Worm (Caenorhabditis elegans) whole organism, young adult: ENCODE results near the gene F49C12.6.

Experiments
- C17E4.6 ChIP-seq: fragments of 200-800 bp; sonication (Bioruptor generic); IDR thresholded peaks from 2 replicates; pipeline ENCODE4 v1.3.6; 2022; ENCODE audit warnings: missing genetic modification reagents, missing genetic modification characterization, missing compliant biosample characterization
- D2030.7 ChIP-seq: fragments of 200-800 bp; sonication (Bioruptor generic); IDR thresholded peaks from 2 replicates; pipeline ENCODE4 v1.3.6; 2022; ENCODE audit warnings: missing genetic modification reagents, missing genetic modification characterization, missing compliant biosample characterization
- F22D6.2 ChIP-seq: sonication (generic microtip); optimal IDR thresholded peaks from 2 replicates; lab custom pipeline; 2016; ENCODE audit warnings: mild to moderate bottlenecking, missing genetic modification characterization, missing compliant biosample characterization
- F37B4.10 ChIP-seq: fragments of 200-800 bp; sonication (Bioruptor generic); IDR thresholded peaks from 2 replicates; pipeline ENCODE4 v1.3.6; 2022; ENCODE audit warnings: missing genetic modification characterization, missing compliant biosample characterization
- F55B11.4 ChIP-seq: sonication (generic microtip); optimal IDR thresholded peaks from 2 replicates; lab custom pipeline; 2016; ENCODE audit warnings: missing compliant biosample characterization, missing genetic modification characterization, borderline replicate concordance; ENCODE audit not compliant: insufficient read depth
- F57A8.1 ChIP-seq: fragments of 200-800 bp; sonication (Bioruptor generic); optimal IDR thresholded peaks from 2 replicates; lab custom pipeline; 2018; ENCODE audit warnings: mild to moderate bottlenecking, missing genetic modification characterization, moderate library complexity, missing compliant biosample characterization
- Y56A3A.18 ChIP-seq: fragments of 200-800 bp; sonication (Bioruptor generic); IDR thresholded peaks from 2 replicates; pipeline ENCODE4 v1.3.6; 2022; ENCODE audit warnings: missing genetic modification reagents, missing genetic modification characterization, missing compliant biosample characterization
- Y67H2A.10 ChIP-seq: fragments of 200-800 bp; sonication (Bioruptor generic); conservative IDR thresholded peaks from 2 replicates; pipeline ENCODE4 v1.3.6; 2022; ENCODE audit warnings: missing genetic modification reagents, missing genetic modification characterization, missing compliant biosample characterization
- ZK185.1 ChIP-seq: sonication (generic microtip); optimal IDR thresholded peaks from 2 replicates; lab custom pipeline; 2016; ENCODE audit warnings: mild to moderate bottlenecking, missing genetic modification characterization, missing compliant biosample characterization; ENCODE audit not compliant: poor library complexity, severe bottlenecking
- akir-1 ChIP-seq: fragments of 200-800 bp; sonication (Bioruptor generic); optimal IDR thresholded peaks from 2 replicates; lab custom pipeline; 2018; ENCODE audit warnings: mild to moderate bottlenecking, missing genetic modification characterization, moderate library complexity, missing compliant biosample characterization
- attf-5 ChIP-seq: fragments of 200-800 bp; sonication (Bioruptor generic); optimal IDR thresholded peaks from 2 replicates; lab custom pipeline; 2018; ENCODE audit warnings: mild to moderate bottlenecking, missing genetic modification characterization, missing compliant biosample characterization
- attf-6 ChIP-seq: fragments of 200-800 bp; sonication (Bioruptor generic); IDR thresholded peaks from 2 replicates; pipeline ENCODE4 v1.3.6; 2022; ENCODE audit warnings: missing genetic modification reagents, missing genetic modification characterization, missing compliant biosample characterization
- cebp-1 ChIP-seq, 2 experiments: fragments of 200-800 bp in 1 of 2; sonication (Bioruptor generic) in 1 of 2; sonication (generic microtip) in 1 of 2; IDR thresholded peaks in 1 of 2; optimal IDR thresholded peaks in 1 of 2; 2 replicates each; pipeline versions ENCODE4 v1.3.6 to Lab custom; 2017 to 2022; ENCODE audit warnings: missing compliant biosample characterization in 2 of 2, missing genetic modification characterization in 2 of 2, mild to moderate bottlenecking in 1 of 2, missing genetic modification reagents in 1 of 2, moderate library complexity in 1 of 2
- cebp-2 ChIP-seq: fragments of 200-800 bp; sonication (Bioruptor generic); IDR thresholded peaks from 2 replicates; pipeline ENCODE4 v1.3.6; 2022; ENCODE audit warnings: missing genetic modification characterization, missing compliant biosample characterization
- ceh-79 ChIP-seq: sonication (generic microtip); optimal IDR thresholded peaks from 2 replicates; lab custom pipeline; 2017; ENCODE audit warnings: mild to moderate bottlenecking, missing genetic modification characterization, missing compliant biosample characterization
- dox-1 ChIP-seq: fragments of 200-800 bp; sonication (Bioruptor generic); IDR thresholded peaks from 2 replicates; pipeline ENCODE4 v1.3.6; 2022; ENCODE audit warnings: missing genetic modification reagents, missing genetic modification characterization, missing compliant biosample characterization
- efl-1 ChIP-seq: fragments of 150-350 bp; optimal IDR thresholded peaks from 2 replicates; lab custom pipeline; 2014; ENCODE audit warnings: missing biosample characterization, missing genetic modification reagents, missing genetic modification characterization
- egl-44 ChIP-seq: fragments of 200-800 bp; sonication (Bioruptor generic); IDR thresholded peaks from 2 replicates; pipeline ENCODE4 v1.3.6; 2022; ENCODE audit warnings: missing genetic modification reagents, missing genetic modification characterization, missing compliant biosample characterization
- ekl-4 ChIP-seq: fragments of 200-800 bp; sonication (Bioruptor generic); IDR thresholded peaks from 2 replicates; pipeline ENCODE4 v1.3.6; 2022; ENCODE audit warnings: missing genetic modification reagents, missing genetic modification characterization, missing compliant biosample characterization
- fkh-3 ChIP-seq: sonication (generic microtip); optimal IDR thresholded peaks from 2 replicates; lab custom pipeline; 2016; ENCODE audit warnings: mild to moderate bottlenecking, missing genetic modification characterization, missing compliant biosample characterization
- gei-17 ChIP-seq: fragments of 200-800 bp; sonication (Bioruptor generic); optimal IDR thresholded peaks from 2 replicates; lab custom pipeline; 2018; ENCODE audit warnings: mild to moderate bottlenecking, missing genetic modification characterization, missing compliant biosample characterization
- him-1 ChIP-seq: sonication (generic microtip); optimal IDR thresholded peaks from 2 replicates; lab custom pipeline; 2016; ENCODE audit warnings: missing genotype, missing genetic modification reagents, missing genetic modification characterization, missing compliant biosample characterization
- hlh-12 ChIP-seq: sonication (generic microtip); optimal IDR thresholded peaks from 2 replicates; lab custom pipeline; 2016; ENCODE audit warnings: missing genetic modification characterization, missing compliant biosample characterization
- hmg-1.2 ChIP-seq: fragments of 200-800 bp; sonication (Bioruptor generic); IDR thresholded peaks from 2 replicates; pipeline ENCODE4 v1.3.6; 2022; ENCODE audit warnings: missing genetic modification reagents, missing genetic modification characterization, missing compliant biosample characterization
- let-526 ChIP-seq: fragments of 200-800 bp; sonication (Bioruptor generic); IDR thresholded peaks from 2 replicates; pipeline ENCODE4 v1.3.6; 2022; ENCODE audit warnings: missing genetic modification reagents, missing genetic modification characterization, missing compliant biosample characterization
- let-607 ChIP-seq, 2 experiments: fragments of 200-800 bp in 1 of 2; sonication (Bioruptor generic) in 1 of 2; sonication (generic microtip) in 1 of 2; optimal IDR thresholded peaks; 2 replicates each; lab custom pipeline; 2016 to 2018; ENCODE audit warnings: mild to moderate bottlenecking in 2 of 2, missing compliant biosample characterization in 2 of 2, missing genetic modification characterization in 2 of 2, moderate library complexity in 2 of 2, missing genotype in 1 of 2
- lin-40 ChIP-seq: sonication (generic microtip); optimal IDR thresholded peaks from 2 replicates; lab custom pipeline; 2016; ENCODE audit warnings: missing genetic modification characterization, mild to moderate bottlenecking, missing compliant biosample characterization, missing genotype, missing genetic modification reagents
- lin-54 ChIP-seq: fragments of 200-800 bp; sonication (Bioruptor generic); optimal IDR thresholded peaks from 2 replicates; lab custom pipeline; 2018; ENCODE audit warnings: mild to moderate bottlenecking, missing genetic modification characterization, missing compliant biosample characterization
- lsl-1 ChIP-seq: fragments of 200-800 bp; sonication (Bioruptor generic); optimal IDR thresholded peaks from 2 replicates; lab custom pipeline; 2018; ENCODE audit warnings: mild to moderate bottlenecking, missing genetic modification characterization, moderate library complexity, missing compliant biosample characterization
- madf-10 ChIP-seq: sonication (generic microtip); optimal IDR thresholded peaks from 2 replicates; lab custom pipeline; 2016; ENCODE audit warnings: mild to moderate bottlenecking, missing genetic modification characterization, missing compliant biosample characterization
- madf-6 ChIP-seq: fragments of 200-800 bp; sonication (Bioruptor generic); IDR thresholded peaks from 2 replicates; pipeline ENCODE4 v1.3.6; 2022; ENCODE audit warnings: missing genetic modification reagents, missing genetic modification characterization, missing compliant biosample characterization
- mcd-1 ChIP-seq: fragments of 200-800 bp; sonication (Bioruptor generic); IDR thresholded peaks from 2 replicates; pipeline ENCODE4 v1.3.6; 2022; ENCODE audit warnings: missing genetic modification reagents, missing genetic modification characterization, missing compliant biosample characterization
- mes-4 ChIP-seq: sonication (generic microtip); optimal IDR thresholded peaks from 2 replicates; lab custom pipeline; 2016; ENCODE audit warnings: missing genotype, missing genetic modification characterization, missing compliant biosample characterization
- nfya-1 ChIP-seq: sonication (generic microtip); optimal IDR thresholded peaks from 2 replicates; lab custom pipeline; 2017; ENCODE audit warnings: antibody characterized with exemption, missing compliant biosample characterization, missing genetic modification characterization, borderline replicate concordance; ENCODE audit not compliant: insufficient read depth
- nhr-80 ChIP-seq: sonication (generic microtip); optimal IDR thresholded peaks from 2 replicates; lab custom pipeline; 2016; ENCODE audit warnings: missing genetic modification characterization, missing compliant biosample characterization
- pbrm-1 ChIP-seq: fragments of 200-800 bp; sonication (Bioruptor generic); IDR thresholded peaks from 2 replicates; pipeline ENCODE4 v1.3.6; 2022; ENCODE audit warnings: missing genetic modification reagents, missing genetic modification characterization, missing compliant biosample characterization
- repo-1 ChIP-seq: sonication (generic microtip); optimal IDR thresholded peaks from 2 replicates; lab custom pipeline; 2017; ENCODE audit warnings: mild to moderate bottlenecking, missing genetic modification characterization, missing compliant biosample characterization
- snpc-1.3 ChIP-seq: sonication (generic microtip); optimal IDR thresholded peaks from 2 replicates; lab custom pipeline; 2017; ENCODE audit warnings: missing genetic modification characterization, mild to moderate bottlenecking, missing compliant biosample characterization, antibody characterized with exemption, moderate library complexity, missing genotype, missing genetic modification reagents; ENCODE audit not compliant: insufficient read depth
- snpc-4 ChIP-seq, 5 experiments: fragments of 150-350 bp in 1 of 5; sonication (generic microtip) in 4 of 5; optimal IDR thresholded peaks; 2 replicates each; lab custom pipeline; 2014 to 2018; ENCODE audit warnings: missing genetic modification characterization in 5 of 5, missing biosample characterization in 3 of 5, antibody characterized with exemption in 2 of 5, mild to moderate bottlenecking in 2 of 5, missing compliant biosample characterization in 2 of 5, missing genotype in 2 of 5, moderate library complexity in 2 of 5, missing genetic modification reagents in 1 of 5
- zfh-2 ChIP-seq: fragments of 200-800 bp; sonication (Bioruptor generic); conservative IDR thresholded peaks from 2 replicates; pipeline ENCODE4 v1.3.6; 2022; ENCODE audit warnings: missing genetic modification reagents, missing genetic modification characterization, missing compliant biosample characterization
- zim-3 ChIP-seq: sonication (generic microtip); optimal IDR thresholded peaks from 2 replicates; lab custom pipeline; 2017; ENCODE audit warnings: mild to moderate bottlenecking, missing genetic modification characterization, moderate library complexity, missing compliant biosample characterization
- ztf-18 ChIP-seq: sonication (generic microtip); optimal IDR thresholded peaks from 2 replicates; lab custom pipeline; 2016; ENCODE audit warnings: missing genotype, mild to moderate bottlenecking, missing genetic modification characterization, missing compliant biosample characterization
- ztf-22 ChIP-seq: fragments of 200-800 bp; sonication (Bioruptor generic); optimal IDR thresholded peaks from 2 replicates; lab custom pipeline; 2018; ENCODE audit warnings: mild to moderate bottlenecking, missing genetic modification characterization, moderate library complexity, missing compliant biosample characterization
- ztf-3 ChIP-seq: fragments of 200-800 bp; sonication (Bioruptor generic); optimal IDR thresholded peaks from 2 replicates; lab custom pipeline; 2018; ENCODE audit warnings: mild to moderate bottlenecking, missing genetic modification characterization, missing compliant biosample characterization

F49C12.6 gene

ce11 chrIV:9321039-9321851 is 12.4 kb upstream of the F49C12.6 start, which contains the start of the genes F49C12.12 and vha-17:
F49C12.12 (minus strand) TSS chrIV:9321089.
vha-17 (plus strand) TSS chrIV:9321801.
- TF ChIP-seq pbrm-1 (GFP tag; lab: Robert Waterston, UW) (no peak), lsl-1 (GFP tag; lab: Kevin White, UChicago) (peak; percentile 0), gei-17 (GFP tag; lab: Kevin White, UChicago) (no peak), madf-10 (tag; lab: Kevin White, UChicago) (peak; percentile 8), egl-44 (GFP tag; lab: Robert Waterston, UW) (no peak), ZK185.1 (tag; lab: Kevin White, UChicago) (no peak), nhr-80 (tag; lab: Kevin White, UChicago) (peak; percentile 82), nfya-1 (tag; lab: Kevin White, UChicago) (no peak), dox-1 (peak; percentile 49; the same call in 1 of the 2 replicates), madf-6 (GFP tag; lab: Robert Waterston, UW) (no peak), akir-1 (GFP tag; lab: Kevin White, UChicago) (no peak), ekl-4 (0 out of 2 replicates have a peak, but pooled peaks have one; percentile 28), F22D6.2 (tag; lab: Kevin White, UChicago) (no peak), zfh-2 (GFP tag; lab: Robert Waterston, UW) (no peak), Y56A3A.18 (GFP tag; lab: Robert Waterston, UW) (no peak), mes-4 (tag; lab: Kevin White, UChicago) (no peak), lin-54 (GFP tag; lab: Kevin White, UChicago) (peak; percentile 25), lin-40 (no peak), attf-5 (peak; percentile 82), repo-1 (tag; lab: Kevin White, UChicago) (no peak), ztf-18 (peak; percentile 13), efl-1 (GFP tag; lab: Kevin White, UChicago) (no peak), mcd-1 (GFP tag; lab: Robert Waterston, UW) (0 out of 2 replicates have a peak, but pooled peaks have one; percentile 32), F37B4.10 (GFP tag; lab: Robert Waterston, UW) (no peak), fkh-3 (no peak), snpc-4 (GFP tag; optimal IDR thresholded peaks at IDR 0.05; lab: Kevin White, UChicago) (no peak), snpc-4 (tag; optimal IDR thresholded peaks at IDR 0.05; lab: Kevin White, UChicago) (no peak), ztf-3 (no peak), D2030.7 (no peak), C17E4.6 (GFP tag; lab: Robert Waterston, UW) (no peak), F57A8.1 (GFP tag; lab: Kevin White, UChicago) (no peak), Y67H2A.10 (GFP tag; lab: Robert Waterston, UW) (no peak), F55B11.4 (tag; lab: Kevin White, UChicago) (no peak), him-1 (tag; lab: Kevin White, UChicago) (peak; percentile 33), let-526 (no peak), snpc-1.3 (tag; lab: Kevin White, UChicago) (no peak), zim-3 (tag; lab: Kevin White, UChicago) (no peak), cebp-2 (GFP tag; lab: Robert Waterston, UW) (no peak), hlh-12 (tag; lab: Kevin White, UChicago) (no peak), hmg-1.2 (GFP tag; lab: Robert Waterston, UW) (no peak), let-607 (tag; optimal IDR thresholded peaks at IDR 0.05; lab: Kevin White, UChicago) (no peak), cebp-1 (GFP tag; IDR thresholded peaks at IDR 0.05; lab: Robert Waterston, UW) (peak; percentile 82), cebp-1 (tag; optimal IDR thresholded peaks at IDR 0.05; lab: Kevin White, UChicago) (peak; percentile 98), ztf-22 (GFP tag; lab: Kevin White, UChicago) (no peak), attf-6 (GFP tag; lab: Robert Waterston, UW) (no peak), ceh-79 (no peak)
- TF ChIP-seq, all 124 proteins: peak for 11
